Fruit fly (Drosophila melanogaster): Measurements from ENCODE around the gene UK114.

The UK114 gene

DNA sequence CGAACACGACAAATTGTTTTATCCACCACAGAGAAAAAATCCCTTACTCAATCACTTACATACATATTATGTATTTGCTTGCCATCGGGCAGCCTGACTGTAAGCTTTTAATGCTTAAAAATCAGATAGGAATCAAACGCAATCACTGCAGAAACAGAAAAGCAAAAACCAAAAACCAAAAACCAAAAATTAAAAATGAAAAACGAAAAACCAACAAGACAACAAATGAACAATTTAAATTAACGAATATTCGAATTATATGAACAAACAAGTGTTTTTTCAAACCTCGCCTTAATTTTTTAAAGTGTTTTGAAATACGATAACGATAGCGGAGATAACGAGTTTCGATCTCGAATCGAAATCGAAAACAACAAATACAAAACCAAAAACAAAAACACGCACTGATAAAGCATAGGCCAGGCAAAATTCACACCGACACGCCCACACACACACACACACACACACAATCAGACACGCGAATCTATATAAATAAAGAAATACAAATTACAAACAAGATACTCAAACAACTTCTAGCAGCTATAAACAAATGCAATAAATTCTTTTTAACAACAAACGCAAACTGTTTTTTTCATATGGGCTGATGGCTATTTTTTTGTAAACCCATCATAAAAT lies 20.5 kb downstream of the UK114 start (continued):
- TF ChIP-seq fd85E (GFP tag; optimal IDR thresholded peaks at IDR 0.05) (no peak), CG8319 (GFP tag; optimal IDR thresholded peaks at IDR 0.05) (peak; percentile 9), Eip93F (GFP tag; optimal IDR thresholded peaks at IDR 0.05) (no peak), vri (GFP tag; optimal IDR thresholded peaks at IDR 0.05) (no peak), Eip78C (GFP tag) (peak; percentile 83), CG3919 (GFP tag; optimal IDR thresholded peaks at IDR 0.05) (peak; percentile 63), CG1621 (tag; optimal IDR thresholded peaks at IDR 0.05) (peak; percentile 19), CG10631 (GFP tag; optimal IDR thresholded peaks at IDR 0.05) (peak; percentile 20), eg (GFP tag; IDR thresholded peaks at IDR 0.05) (peak; percentile 44), CG11294 (GFP tag; IDR thresholded peaks at IDR 0.05) (no peak), Ets21C (GFP tag; optimal IDR thresholded peaks at IDR 0.05) (no peak), lz (GFP tag; optimal IDR thresholded peaks at IDR 0.05) (no peak), CG4318 (GFP tag; optimal IDR thresholded peaks at IDR 0.05) (no peak), pdm3 (GFP tag; optimal IDR thresholded peaks at IDR 0.05) (no peak), achi (GFP tag; optimal IDR thresholded peaks at IDR 0.05) (peak; percentile 32), CG11762 (GFP tag; optimal IDR thresholded peaks at IDR 0.05; ENCODE audit: insufficient read depth) (peak; percentile 24), fd59A (GFP tag; optimal IDR thresholded peaks at IDR 0.05) (peak; percentile 24), CG9139 (GFP tag; optimal IDR thresholded peaks at IDR 0.05) (no peak), CG16779 (tag; optimal IDR thresholded peaks at IDR 0.05) (no peak), CG6792 (GFP tag; optimal IDR thresholded peaks at IDR 0.05) (peak; percentile 39), Smox (GFP tag; optimal IDR thresholded peaks at IDR 0.05) (no peak)

DNA sequence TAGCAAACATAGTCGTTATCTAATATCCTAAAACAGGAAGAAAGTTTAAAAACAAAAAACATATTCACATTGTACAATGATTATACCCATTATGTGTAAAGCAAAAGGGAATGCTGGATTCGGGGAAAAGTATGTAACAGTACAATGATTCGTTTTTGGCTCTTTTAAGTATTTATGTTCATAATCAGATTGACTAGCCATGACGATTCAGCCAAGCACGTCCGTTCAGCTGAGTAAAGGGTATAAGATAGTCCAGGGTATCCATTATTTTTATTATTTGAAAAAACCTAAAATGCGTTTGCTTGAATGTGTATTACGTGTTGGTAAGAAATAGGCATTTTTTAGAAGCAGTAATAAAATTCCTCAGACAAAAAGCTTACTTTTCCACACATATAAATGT lies 25.2 kb downstream of the UK114 start:
- TF ChIP-seq Smox (GFP tag; optimal IDR thresholded peaks at IDR 0.05) (no peak), Eip78C (GFP tag) (peak; percentile 36), Lpt (GFP tag; optimal IDR thresholded peaks at IDR 0.05) (no peak)

DNA sequence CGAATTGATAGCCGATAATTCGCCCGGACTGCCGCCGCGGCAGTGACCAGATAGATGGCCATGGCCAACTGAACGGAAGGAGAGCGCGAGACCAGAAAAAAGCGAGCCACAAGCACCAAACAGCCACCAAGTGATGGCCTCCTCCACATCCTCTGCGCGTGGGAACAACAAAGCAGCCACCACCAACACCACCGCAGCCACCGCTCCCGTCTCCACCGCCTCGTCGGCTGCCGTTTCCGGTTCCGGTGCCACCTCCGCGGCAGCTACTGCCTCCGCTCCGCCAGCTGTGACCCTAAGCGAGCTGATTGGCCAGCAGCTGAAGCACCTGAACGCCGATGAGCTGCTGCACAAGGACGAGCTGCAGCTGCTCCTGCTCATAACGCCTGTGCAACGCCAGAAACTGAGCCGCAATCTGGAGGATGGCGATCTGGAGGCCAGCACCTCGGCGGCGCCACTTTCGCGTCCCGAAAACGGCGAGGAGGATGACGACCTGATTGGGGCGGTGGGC lies 25.8 kb downstream of the UK114 start:
- TF ChIP-seq CG4318 (GFP tag; optimal IDR thresholded peaks at IDR 0.05) (no peak), CG8319 (GFP tag; optimal IDR thresholded peaks at IDR 0.05) (no peak), CG1621 (tag; optimal IDR thresholded peaks at IDR 0.05) (no peak), CG6792 (GFP tag; optimal IDR thresholded peaks at IDR 0.05) (no peak), OdsH (GFP tag; optimal IDR thresholded peaks at IDR 0.05) (no peak), CG10669 (GFP tag; optimal IDR thresholded peaks at IDR 0.05) (no peak), CG9139 (GFP tag; optimal IDR thresholded peaks at IDR 0.05) (no peak), CG6808 (GFP tag; optimal IDR thresholded peaks at IDR 0.05) (no peak), Hr38 (GFP tag; optimal IDR thresholded peaks at IDR 0.05) (no peak), CG3032 (tag; optimal IDR thresholded peaks at IDR 0.05) (no peak), dac (GFP tag; optimal IDR thresholded peaks at IDR 0.05) (no peak), CG6854 (GFP tag; optimal IDR thresholded peaks at IDR 0.05) (no peak), svp (GFP tag) (no peak), CG11902 (GFP tag; optimal IDR thresholded peaks at IDR 0.05) (no peak), Hr4 (GFP tag; optimal IDR thresholded peaks at IDR 0.05) (no peak), pdm3 (GFP tag; optimal IDR thresholded peaks at IDR 0.05) (no peak), Ets96B (tag; optimal IDR thresholded peaks at IDR 0.05) (no peak), salr (GFP tag; optimal IDR thresholded peaks at IDR 0.05) (no peak), Sox14 (GFP tag; optimal IDR thresholded peaks at IDR 0.05) (no peak), CG6276 (GFP tag; optimal IDR thresholded peaks at IDR 0.05) (no peak)

All from whole organism, prepupa.